Worm (Caenorhabditis elegans) whole organism, late embryonic: ENCODE data around the gene Y79H2A.3.

Source experiments
- K02D7.2 ChIP-seq: sonication (generic microtip); optimal IDR thresholded peaks from 2 replicates; lab custom pipeline; 2017; ENCODE audit warnings: mild to moderate bottlenecking, missing genetic modification characterization, missing compliant biosample characterization
- K09A11.1 ChIP-seq: sonication (generic microtip); optimal IDR thresholded peaks from 2 replicates; lab custom pipeline; 2017; ENCODE audit warnings: antibody characterized with exemption, mild to moderate bottlenecking, missing genetic modification characterization, missing compliant biosample characterization; ENCODE audit not compliant: insufficient read depth
- T23F11.4 ChIP-seq: fragments of 200-800 bp; sonication (Bioruptor generic); optimal IDR thresholded peaks from 2 replicates; lab custom pipeline; 2018; ENCODE audit warnings: mild to moderate bottlenecking, missing genetic modification characterization, missing compliant biosample characterization
- ceh-14 ChIP-seq: sonication (generic microtip); optimal IDR thresholded peaks from 2 replicates; lab custom pipeline; 2016; ENCODE audit warnings: missing genotype, missing genetic modification characterization, missing compliant biosample characterization
- ceh-24 ChIP-seq: sonication (generic microtip); optimal IDR thresholded peaks from 2 replicates; lab custom pipeline; 2016; ENCODE audit warnings: mild to moderate bottlenecking, missing genetic modification characterization, missing compliant biosample characterization
- ceh-30 ChIP-seq: fragments of 150-350 bp; optimal IDR thresholded peaks from 2 replicates; lab custom pipeline; 2014; ENCODE audit warnings: missing biosample characterization, missing genetic modification characterization
- ceh-31 ChIP-seq: sonication (generic microtip); optimal IDR thresholded peaks from 2 replicates; lab custom pipeline; 2016; ENCODE audit warnings: missing genetic modification characterization, missing compliant biosample characterization
- ceh-34 ChIP-seq: sonication (generic microtip); optimal IDR thresholded peaks from 2 replicates; lab custom pipeline; 2016; ENCODE audit warnings: mild to moderate bottlenecking, missing genetic modification characterization, missing compliant biosample characterization
- ceh-48 ChIP-seq: sonication (generic microtip); optimal IDR thresholded peaks from 2 replicates; lab custom pipeline; 2016; ENCODE audit warnings: missing genetic modification characterization, inconsistent platforms, missing compliant biosample characterization
- ceh-6 ChIP-seq: fragments of 200-800 bp; sonication (Bioruptor generic); optimal IDR thresholded peaks from 2 replicates; lab custom pipeline; 2018; ENCODE audit warnings: mild to moderate bottlenecking, missing genetic modification characterization, missing compliant biosample characterization
- ceh-9 ChIP-seq: sonication (generic microtip); optimal IDR thresholded peaks from 2 replicates; lab custom pipeline; 2016; ENCODE audit warnings: mild to moderate bottlenecking, missing genetic modification characterization, inconsistent platforms, missing compliant biosample characterization
- dmd-4 ChIP-seq: sonication (generic microtip); optimal IDR thresholded peaks from 2 replicates; lab custom pipeline; 2016; ENCODE audit warnings: borderline replicate concordance, missing genetic modification characterization, missing compliant biosample characterization
- dve-1 ChIP-seq: sonication (generic microtip); optimal IDR thresholded peaks from 2 replicates; lab custom pipeline; 2017; ENCODE audit warnings: antibody characterized with exemption, mild to moderate bottlenecking, missing genetic modification characterization, missing compliant biosample characterization
- elt-2 ChIP-seq: sonication (generic microtip); optimal IDR thresholded peaks from 2 replicates; lab custom pipeline; 2016; ENCODE audit warnings: missing genetic modification reagents, missing genetic modification characterization, missing compliant biosample characterization
- ets-4 ChIP-seq: sonication (generic microtip); optimal IDR thresholded peaks from 2 replicates; lab custom pipeline; 2016; ENCODE audit warnings: missing genetic modification characterization, missing compliant biosample characterization
- fax-1 ChIP-seq: sonication (generic microtip); optimal IDR thresholded peaks from 2 replicates; lab custom pipeline; 2016; ENCODE audit warnings: missing genotype, missing genetic modification characterization, missing compliant biosample characterization
- gmeb-2 ChIP-seq: sonication (generic microtip); optimal IDR thresholded peaks from 2 replicates; lab custom pipeline; 2016; ENCODE audit warnings: missing genetic modification characterization, inconsistent platforms, missing compliant biosample characterization
- hlh-13 ChIP-seq: fragments of 200-800 bp; sonication (Bioruptor generic); optimal IDR thresholded peaks from 2 replicates; lab custom pipeline; 2018; ENCODE audit warnings: mild to moderate bottlenecking, missing genetic modification characterization, missing compliant biosample characterization
- hlh-15 ChIP-seq: sonication (generic microtip); optimal IDR thresholded peaks from 2 replicates; lab custom pipeline; 2016; ENCODE audit warnings: missing genetic modification characterization, missing compliant biosample characterization
- hlh-30 ChIP-seq: sonication (generic microtip); optimal IDR thresholded peaks from 2 replicates; lab custom pipeline; 2017; ENCODE audit warnings: antibody characterized with exemption, missing genetic modification characterization, missing compliant biosample characterization; ENCODE audit not compliant: insufficient read depth
- hlh-8 ChIP-seq: sonication (generic microtip); optimal IDR thresholded peaks from 2 replicates; lab custom pipeline; 2016; ENCODE audit warnings: missing genotype, missing genetic modification characterization, missing compliant biosample characterization
- lin-11 ChIP-seq: fragments of 200-800 bp; sonication (Bioruptor generic); optimal IDR thresholded peaks from 2 replicates; lab custom pipeline; 2018; ENCODE audit warnings: mild to moderate bottlenecking, missing genetic modification characterization, missing compliant biosample characterization
- madf-2 ChIP-seq: sonication (generic microtip); optimal IDR thresholded peaks from 2 replicates; lab custom pipeline; 2017; ENCODE audit warnings: missing genetic modification characterization, missing compliant biosample characterization
- nfya-1 ChIP-seq: sonication (generic microtip); optimal IDR thresholded peaks from 2 replicates; lab custom pipeline; 2017; ENCODE audit warnings: missing genetic modification characterization, mild to moderate bottlenecking, missing compliant biosample characterization, antibody characterized with exemption, moderate library complexity
- nhr-11 ChIP-seq: fragments of 150-350 bp; optimal IDR thresholded peaks from 2 replicates; lab custom pipeline; 2014; ENCODE audit warnings: missing biosample characterization, missing genetic modification characterization
- nhr-232 ChIP-seq: sonication (generic microtip); optimal IDR thresholded peaks from 2 replicates; lab custom pipeline; 2016; ENCODE audit warnings: missing genetic modification characterization, missing compliant biosample characterization
- npax-4 ChIP-seq: sonication (generic microtip); optimal IDR thresholded peaks from 2 replicates; lab custom pipeline; 2016; ENCODE audit warnings: missing genetic modification characterization, missing compliant biosample characterization
- pag-3 ChIP-seq: sonication (generic microtip); optimal IDR thresholded peaks from 2 replicates; lab custom pipeline; 2016; ENCODE audit warnings: missing compliant biosample characterization, missing genetic modification characterization, borderline replicate concordance
- pax-1 ChIP-seq: fragments of 150-350 bp; optimal IDR thresholded peaks from 2 replicates; lab custom pipeline; 2014; ENCODE audit warnings: missing biosample characterization, missing genetic modification characterization
- pha-2 ChIP-seq: sonication (generic microtip); optimal IDR thresholded peaks from 2 replicates; lab custom pipeline; 2017; ENCODE audit warnings: mild to moderate bottlenecking, missing genetic modification characterization, missing compliant biosample characterization
- pha-4 ChIP-seq: fragments of 150-350 bp; optimal IDR thresholded peaks from 2 replicates; lab custom pipeline; 2018; ENCODE audit warnings: missing biosample characterization, missing genetic modification reagents, missing genetic modification characterization
- pqm-1 ChIP-seq: sonication (generic microtip); optimal IDR thresholded peaks from 2 replicates; lab custom pipeline; 2016; ENCODE audit warnings: missing genetic modification characterization, missing compliant biosample characterization
- pros-1 ChIP-seq: fragments of 150-350 bp; optimal IDR thresholded peaks from 2 replicates; lab custom pipeline; 2014; ENCODE audit warnings: missing biosample characterization, missing genetic modification reagents, missing genetic modification characterization
- sdc-2 ChIP-seq: sonication (generic microtip); optimal IDR thresholded peaks from 2 replicates; lab custom pipeline; 2016; ENCODE audit warnings: missing genotype, missing genetic modification characterization, missing compliant biosample characterization
- sox-2 ChIP-seq: fragments of 200-800 bp; sonication (Bioruptor generic); IDR thresholded peaks from 2 replicates; pipeline ENCODE4 v1.3.6; 2022; ENCODE audit warnings: missing genetic modification reagents, missing genetic modification characterization, missing compliant biosample characterization
- unc-55 ChIP-seq: sonication (generic microtip); optimal IDR thresholded peaks from 2 replicates; lab custom pipeline; 2017; ENCODE audit warnings: missing biosample characterization, missing genetic modification reagents, missing genetic modification characterization
- unc-86 ChIP-seq: sonication (generic microtip); optimal IDR thresholded peaks from 2 replicates; lab custom pipeline; 2016; ENCODE audit warnings: missing genetic modification characterization, missing compliant biosample characterization

The Y79H2A.3 gene

DNA sequence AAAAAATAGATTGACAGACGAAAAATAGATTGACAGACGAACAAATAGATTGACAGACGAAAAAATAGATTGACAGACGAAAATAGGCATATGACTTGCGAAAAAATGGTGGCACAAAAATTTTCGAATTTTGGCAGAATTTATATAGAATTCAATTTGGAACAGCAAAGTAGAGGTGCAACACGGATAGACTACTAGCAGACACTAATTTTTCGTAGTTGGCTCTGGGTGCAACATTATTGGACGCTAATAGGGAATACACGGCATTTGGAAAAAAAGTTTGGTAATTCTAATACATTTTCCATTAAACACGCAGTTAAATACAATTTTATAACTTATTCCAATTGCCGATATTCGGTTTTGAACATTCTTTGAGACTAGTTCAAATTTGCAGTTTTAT, 42.8 kb downstream of the Y79H2A.3 start:
- TF ChIP-seq pha-4 (tag; lab: Kevin White, UChicago) (no peak), pha-2 (tag; lab: Kevin White, UChicago) (no peak), ceh-24 (no peak), nhr-232 (tag; lab: Kevin White, UChicago) (no peak), pag-3 (no peak), madf-2 (tag; lab: Kevin White, UChicago) (no peak), ceh-34 (tag; lab: Kevin White, UChicago) (no peak), hlh-13 (GFP tag; lab: Kevin White, UChicago) (no peak), ceh-48 (tag; lab: Kevin White, UChicago) (no peak), pax-1 (tag; lab: Kevin White, UChicago) (no peak), fax-1 (no peak), npax-4 (tag; lab: Kevin White, UChicago) (no peak), pros-1 (tag; lab: Kevin White, UChicago) (no peak), hlh-15 (tag; lab: Kevin White, UChicago) (no peak), gmeb-2 (tag; lab: Kevin White, UChicago) (no peak), ets-4 (tag; lab: Kevin White, UChicago) (no peak), hlh-8 (tag; lab: Kevin White, UChicago) (no peak), dmd-4 (no peak), nfya-1 (tag; lab: Kevin White, UChicago) (no peak), T23F11.4 (GFP tag; lab: Kevin White, UChicago) (no peak)

DNA sequence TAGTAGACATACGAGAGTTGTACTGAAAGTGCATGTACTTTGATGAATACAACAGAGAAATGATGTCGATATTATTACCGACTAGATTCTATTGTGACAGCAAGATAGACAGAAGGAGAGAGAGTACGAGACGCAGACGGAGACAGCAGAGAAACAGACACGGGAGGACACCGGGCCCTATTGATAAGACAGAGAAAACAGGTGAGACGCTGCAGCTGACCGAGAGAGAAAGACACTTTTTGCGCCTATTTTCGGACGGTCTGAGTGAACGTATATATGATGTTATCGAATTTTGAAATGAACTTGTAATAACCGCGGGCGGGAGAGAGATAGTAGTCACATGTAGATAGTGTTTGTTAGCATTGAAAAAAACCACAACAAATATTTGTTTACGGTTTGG, 48.8 kb downstream of the Y79H2A.3 start:
- TF ChIP-seq dve-1 (tag; lab: Kevin White, UChicago) (no peak), hlh-30 (tag; lab: Kevin White, UChicago) (peak; percentile 12), K02D7.2 (tag; lab: Kevin White, UChicago) (no peak), ceh-30 (tag; lab: Kevin White, UChicago) (no peak), nhr-11 (tag; lab: Kevin White, UChicago) (no peak), sox-2 (GFP tag; lab: Robert Waterston, UW) (no peak), elt-2 (tag; lab: Kevin White, UChicago) (peak; percentile 62), lin-11 (tag; lab: Kevin White, UChicago) (no peak), pqm-1 (tag; lab: Kevin White, UChicago) (no peak), unc-55 (GFP tag; lab: Kevin White, UChicago) (no peak), sdc-2 (no peak), ceh-34 (tag; lab: Kevin White, UChicago) (no peak), K09A11.1 (tag; lab: Kevin White, UChicago) (no peak), pha-2 (tag; lab: Kevin White, UChicago) (no peak), ceh-31 (tag; lab: Kevin White, UChicago) (no peak), nfya-1 (tag; lab: Kevin White, UChicago) (peak; percentile 41), T23F11.4 (GFP tag; lab: Kevin White, UChicago) (no peak), ceh-6 (GFP tag; lab: Kevin White, UChicago) (no peak)
- TF ChIP-seq, all 69 proteins: peak for 3

DNA sequence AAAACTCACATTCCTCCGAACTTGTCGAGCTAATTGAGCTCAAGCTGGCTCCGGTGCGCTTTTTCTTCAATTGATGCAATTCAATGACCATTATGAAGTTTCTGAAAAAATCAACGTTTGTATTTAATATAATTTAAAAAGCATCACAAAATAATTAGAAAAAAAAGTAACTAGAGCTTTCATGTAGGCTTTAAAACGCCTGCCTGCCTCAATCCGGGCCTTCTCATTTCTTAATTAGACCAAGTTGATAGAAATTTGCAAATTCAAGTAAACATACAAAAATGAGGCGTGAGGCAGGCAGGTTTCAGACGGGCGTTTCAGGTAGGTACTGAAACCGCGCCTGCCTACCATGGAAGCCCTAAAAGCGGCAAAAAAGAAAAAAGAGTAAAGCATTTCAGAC, 49.3 kb downstream of the Y79H2A.3 start, which contains the start of gene Y56A3A.33:
Y56A3A.33 (minus strand) TSS at position 101 of the 400 bp plus-strand sequence.
- TF ChIP-seq dve-1 (tag; lab: Kevin White, UChicago) (no peak), K02D7.2 (tag; lab: Kevin White, UChicago) (no peak), hlh-13 (GFP tag; lab: Kevin White, UChicago) (no peak), ceh-6 (GFP tag; lab: Kevin White, UChicago) (no peak), ceh-9 (tag; lab: Kevin White, UChicago) (no peak), pax-1 (tag; lab: Kevin White, UChicago) (no peak), unc-86 (no peak), ceh-14 (tag; lab: Kevin White, UChicago) (no peak), lin-11 (tag; lab: Kevin White, UChicago) (no peak), ceh-34 (tag; lab: Kevin White, UChicago) (no peak)
